Worm (Caenorhabditis elegans): Measurements from ENCODE around the gene rps-18.

DNA sequence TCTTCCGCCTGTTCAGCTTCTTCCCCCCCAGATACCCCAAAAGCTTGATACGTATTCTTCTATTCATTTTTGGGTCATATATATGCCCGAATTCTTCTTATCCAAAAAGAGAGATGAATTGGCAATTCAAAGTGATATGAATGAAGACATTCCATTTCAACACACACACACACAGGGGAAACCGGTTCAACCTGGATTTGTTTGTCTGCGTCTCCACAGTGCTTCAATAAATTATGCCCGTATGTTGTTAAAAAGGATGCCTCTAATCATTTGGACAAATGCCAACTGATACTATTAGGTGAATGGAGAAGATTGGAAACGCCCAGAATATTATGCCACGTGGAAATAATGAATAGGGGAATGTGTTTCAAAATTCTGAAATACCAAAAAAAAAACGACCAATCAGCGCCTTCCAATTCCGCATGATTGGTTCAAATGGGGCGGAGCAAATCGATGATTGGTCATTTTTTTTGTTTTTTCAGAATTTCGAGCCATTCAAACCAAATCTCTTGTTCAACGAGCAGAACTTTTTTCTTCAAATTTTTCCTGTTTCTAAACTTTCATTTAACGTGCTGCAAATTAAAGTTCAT, 44.5 kb downstream of the rps-18 start:
- TF ChIP-seq nhr-21 (tag; optimal IDR thresholded peaks at IDR 0.05) (peak; percentile 82), fos-1 (tag; optimal IDR thresholded peaks at IDR 0.05) (no peak), mdl-1 (tag; optimal IDR thresholded peaks at IDR 0.05) (no peak), C34F6.9 (tag; optimal IDR thresholded peaks at IDR 0.05) (no peak), elt-1 (tag; optimal IDR thresholded peaks at IDR 0.05) (no peak), alr-1 (tag; optimal IDR thresholded peaks at IDR 0.05) (no peak), unc-39 (tag; optimal IDR thresholded peaks at IDR 0.05) (no peak), zag-1 (tag; optimal IDR thresholded peaks at IDR 0.05) (no peak), nhr-11 (tag; optimal IDR thresholded peaks at IDR 0.05) (no peak), sma-9 (GFP tag; optimal IDR thresholded peaks at IDR 0.05) (peak; percentile 30), sma-9 (tag; optimal IDR thresholded peaks at IDR 0.05) (no peak), ZK546.5 (tag; optimal IDR thresholded peaks at IDR 0.05) (no peak), lin-39 (tag; optimal IDR thresholded peaks at IDR 0.05) (no peak), aly-2 (tag; optimal IDR thresholded peaks at IDR 0.05) (no peak), ztf-11 (tag; optimal IDR thresholded peaks at IDR 0.05) (no peak)
